Fruit fly (Drosophila melanogaster): ENCODE measurements around the gene tst.
A peak's percentile ranks its signal among the peaks of the same experiment; 100 is the strongest.

tst gene

dm6 chr3R:23772808-23773207, at the start of gene tst:
TSS of gene tst (minus strand) at chr3R:23772859.
- TF ChIP-seq ey (GFP tag; optimal IDR thresholded peaks at IDR 0.05) (peak; percentile 68), br (GFP tag; optimal IDR thresholded peaks at IDR 0.05) (peak; percentile 69), Mio (GFP tag; optimal IDR thresholded peaks at IDR 0.05) (no peak), foxo (GFP tag; optimal IDR thresholded peaks at IDR 0.05) (peak in 1 of 2 experiments; percentile 94), Hr83 (GFP tag; optimal IDR thresholded peaks at IDR 0.05; ENCODE audit: poor library complexity, severe bottlenecking) (peak; percentile 22), CrebA (GFP tag; optimal IDR thresholded peaks at IDR 0.05; ENCODE audit: borderline replicate concordance) (no peak), h (GFP tag; optimal IDR thresholded peaks at IDR 0.05) (peak; percentile 85), CG9705 (GFP tag; optimal IDR thresholded peaks at IDR 0.05) (peak; percentile 45), lola (GFP tag; optimal IDR thresholded peaks at IDR 0.05) (no peak), sage (GFP tag; optimal IDR thresholded peaks at IDR 0.05) (no peak), dmrt93B (GFP tag; optimal IDR thresholded peaks at IDR 0.05) (peak; percentile 84), psq (GFP tag; optimal IDR thresholded peaks at IDR 0.05) (peak; percentile 88), N (GFP tag; optimal IDR thresholded peaks at IDR 0.05) (no peak), Jra (GFP tag; optimal IDR thresholded peaks at IDR 0.05) (no peak), Dif (GFP tag; optimal IDR thresholded peaks at IDR 0.05; ENCODE audit: partially characterized antibody) (no peak), GATAd (GFP tag; optimal IDR thresholded peaks at IDR 0.05) (peak; percentile 43), Rel (GFP tag; optimal IDR thresholded peaks at IDR 0.05) (no peak), Rel (tag; optimal IDR thresholded peaks at IDR 0.05) (peak; percentile 70), sv (GFP tag; optimal IDR thresholded peaks at IDR 0.05) (peak; percentile 58), OdsH (GFP tag; optimal IDR thresholded peaks at IDR 0.05) (peak; percentile 86), Vsx2 (GFP tag; optimal IDR thresholded peaks at IDR 0.05; ENCODE audit: partially characterized antibody) (no peak), fru (GFP tag; optimal IDR thresholded peaks at IDR 0.05) (peak; percentile 80), Abd-B (GFP tag; optimal IDR thresholded peaks at IDR 0.05) (no peak), HLH106 (tag; optimal IDR thresholded peaks at IDR 0.05) (peak; percentile 92), rgr (GFP tag; optimal IDR thresholded peaks at IDR 0.05) (peak; percentile 92), dl (GFP tag; optimal IDR thresholded peaks at IDR 0.05; ENCODE audit: insufficient read depth in 1 of 2, partially characterized antibody in 2 of 2) (no peak), Sp1 (GFP tag; optimal IDR thresholded peaks at IDR 0.05) (peak; percentile 84), dsf (GFP tag; optimal IDR thresholded peaks at IDR 0.05; ENCODE audit: borderline replicate concordance) (no peak)

- TF ChIP-seq Abd-B (GFP tag; optimal IDR thresholded peaks at IDR 0.05) (no peak), Rel (GFP tag; optimal IDR thresholded peaks at IDR 0.05) (no peak), Rel (tag; optimal IDR thresholded peaks at IDR 0.05) (peak; percentile 45), jim (GFP tag; optimal IDR thresholded peaks at IDR 0.05) (no peak), HLH106 (tag; optimal IDR thresholded peaks at IDR 0.05) (no peak), ey (GFP tag; optimal IDR thresholded peaks at IDR 0.05) (no peak), sage (GFP tag; optimal IDR thresholded peaks at IDR 0.05) (no peak), dmrt93B (GFP tag; optimal IDR thresholded peaks at IDR 0.05) (no peak), foxo (GFP tag; optimal IDR thresholded peaks at IDR 0.05) (peak in 1 of 2 experiments; percentile 41), sv (GFP tag; optimal IDR thresholded peaks at IDR 0.05) (peak; percentile 25)
These were observed 47.6 kb upstream of the tst start for dm6 chr3R:23820290-23820689.

- TF ChIP-seq Jra (GFP tag; optimal IDR thresholded peaks at IDR 0.05) (peak; percentile 48), dmrt93B (GFP tag; optimal IDR thresholded peaks at IDR 0.05) (no peak), HLH106 (tag; optimal IDR thresholded peaks at IDR 0.05) (peak; percentile 12), Hr83 (GFP tag; optimal IDR thresholded peaks at IDR 0.05; ENCODE audit: poor library complexity, severe bottlenecking) (peak; percentile 12), Dfd (GFP tag; optimal IDR thresholded peaks at IDR 0.05) (no peak), h (GFP tag; optimal IDR thresholded peaks at IDR 0.05) (peak; percentile 42), rgr (GFP tag; optimal IDR thresholded peaks at IDR 0.05) (peak; percentile 37), foxo (GFP tag; optimal IDR thresholded peaks at IDR 0.05) (peak in 1 of 2 experiments; percentile 36), Mio (GFP tag; optimal IDR thresholded peaks at IDR 0.05) (no peak), jim (GFP tag; optimal IDR thresholded peaks at IDR 0.05) (no peak), Abd-B (GFP tag; optimal IDR thresholded peaks at IDR 0.05) (no peak), Sp1 (GFP tag; optimal IDR thresholded peaks at IDR 0.05) (peak; percentile 54)
These were observed 46.3 kb upstream of the tst start, which contains the start of the genes CG33111 and eIF4G2 for dm6 chr3R:23818879-23819408. TSS of gene CG33111 (minus strand) at chr3R:23819237. TSS of gene eIF4G2 (minus strand) at chr3R:23819237.

- no peak for TF ChIP-seq CG32264 (GFP tag; optimal IDR thresholded peaks at IDR 0.05)
- TF ChIP-seq ey (GFP tag; optimal IDR thresholded peaks at IDR 0.05) = no peak
- no peak for TF ChIP-seq dsf (GFP tag; optimal IDR thresholded peaks at IDR 0.05; ENCODE audit: borderline replicate concordance)
- no peak for TF ChIP-seq Mio (GFP tag; optimal IDR thresholded peaks at IDR 0.05)
- TF ChIP-seq Dfd (GFP tag; optimal IDR thresholded peaks at IDR 0.05) = no peak
- TF ChIP-seq Hr83 (GFP tag; optimal IDR thresholded peaks at IDR 0.05; ENCODE audit: poor library complexity, severe bottlenecking) = no peak
- no peak for TF ChIP-seq HLH106 (tag; optimal IDR thresholded peaks at IDR 0.05)
- TF ChIP-seq sage (GFP tag; optimal IDR thresholded peaks at IDR 0.05) = no peak
- no peak for TF ChIP-seq Rel (GFP tag; optimal IDR thresholded peaks at IDR 0.05)
- TF ChIP-seq Rel (tag; optimal IDR thresholded peaks at IDR 0.05) = no peak
- TF ChIP-seq N (GFP tag; optimal IDR thresholded peaks at IDR 0.05) = no peak
- no peak for TF ChIP-seq Myc (optimal IDR thresholded peaks at IDR 0.05)
- no peak for TF ChIP-seq fru (GFP tag; optimal IDR thresholded peaks at IDR 0.05)
- no peak for TF ChIP-seq Dif (GFP tag; optimal IDR thresholded peaks at IDR 0.05; ENCODE audit: partially characterized antibody)
- TF ChIP-seq brk (GFP tag; optimal IDR thresholded peaks at IDR 0.05) = no peak
- no peak for TF ChIP-seq tai (GFP tag; optimal IDR thresholded peaks at IDR 0.05)
- no peak for TF ChIP-seq Vsx2 (GFP tag; optimal IDR thresholded peaks at IDR 0.05; ENCODE audit: partially characterized antibody)
- TF ChIP-seq Abd-B (GFP tag; optimal IDR thresholded peaks at IDR 0.05) = no peak
These were observed 45.0 kb upstream of the tst start for dm6 chr3R:23817566-23818202.

All from whole organism, wandering third instar larva.